Worm (Caenorhabditis elegans) whole organism, L4 larva: ENCODE data around the gene C15H9.5.

ENCODE experiments used
- hif-1 ChIP-seq, 2 experiments: sonication (generic microtip); optimal IDR thresholded peaks; 2 replicates each; lab custom pipeline; 2016 to 2017; ENCODE audit warnings: missing compliant biosample characterization in 2 of 2, missing genetic modification characterization in 2 of 2, missing genetic modification reagents in 2 of 2, missing genotype in 2 of 2, mild to moderate bottlenecking in 1 of 2
- pqm-1 ChIP-seq: sonication (generic microtip); optimal IDR thresholded peaks from 2 replicates; lab custom pipeline; 2017; ENCODE audit warnings: missing biosample characterization, missing genetic modification characterization

- TF ChIP-seq pqm-1 (tag; lab: Kevin White, UChicago) (no peak), hif-1 (tag; optimal IDR thresholded peaks at IDR 0.05; lab: Kevin White, UChicago) (no peak)
Measured at ce11 chrX:6090779-6091178, 2.3 kb upstream of the C15H9.5 start.
